Fruit fly (Drosophila melanogaster): ENCODE measurements around the gene not.
A peak's percentile ranks its signal among the peaks of the same experiment; 100 is the strongest.

The not gene

DNA sequence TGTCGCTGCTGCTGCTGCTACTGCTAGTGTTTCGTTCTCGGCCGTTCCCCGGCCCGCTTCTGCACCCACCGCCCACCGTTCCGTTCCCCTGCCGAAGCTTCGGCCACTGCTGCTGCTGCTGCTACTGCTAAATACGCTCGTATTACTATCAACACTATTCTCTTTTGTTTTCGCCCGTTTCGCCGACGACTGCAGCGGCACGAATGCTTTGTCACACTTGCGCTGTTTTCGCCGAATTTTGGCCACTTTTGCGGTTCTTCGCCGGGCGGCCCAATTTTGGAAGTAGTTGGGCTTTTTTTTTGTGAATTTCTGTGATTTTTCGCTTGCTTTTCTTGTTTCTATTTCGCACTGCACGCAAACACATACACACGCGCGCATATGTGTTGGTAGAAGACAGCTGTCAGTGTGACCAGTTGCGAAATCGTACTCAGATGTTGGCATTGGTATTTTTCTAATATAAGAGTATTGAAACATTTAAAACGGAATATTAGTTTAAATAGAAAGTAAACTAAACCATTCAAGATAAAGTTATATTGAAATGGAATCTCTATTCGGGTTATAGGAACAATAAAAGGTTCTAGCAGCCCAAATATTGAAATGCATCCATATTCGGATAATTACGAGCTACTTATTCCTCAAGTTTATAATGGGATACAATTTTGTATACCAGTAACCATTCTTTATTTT lies at the start of gene not:
not (minus strand) TSS at position 395 of the 687 bp plus-strand sequence.
- peak; percentile 41 for TF ChIP-seq CG13204 (GFP tag; optimal IDR thresholded peaks at IDR 0.05)
- no peak for TF ChIP-seq fd96Ca (GFP tag; IDR thresholded peaks at IDR 0.05)
- peak; percentile 20 for TF ChIP-seq CG14655 (GFP tag; optimal IDR thresholded peaks at IDR 0.05)
- no peak for TF ChIP-seq CG32121 (GFP tag; IDR thresholded peaks at IDR 0.05)
- TF ChIP-seq CG9948 (tag; optimal IDR thresholded peaks at IDR 0.05): no peak
- TF ChIP-seq CG17806 (tag; optimal IDR thresholded peaks at IDR 0.05): no peak
- no peak for TF ChIP-seq CG8159 (tag; optimal IDR thresholded peaks at IDR 0.05)
- no peak for TF ChIP-seq rn (GFP tag; IDR thresholded peaks at IDR 0.05)
- TF ChIP-seq CG10348 (GFP tag; IDR thresholded peaks at IDR 0.05): no peak
- TF ChIP-seq Ets98B (GFP tag; IDR thresholded peaks at IDR 0.05): no peak; the same call in 1 of the 2 replicates
- TF ChIP-seq Snoo (tag; optimal IDR thresholded peaks at IDR 0.05): no peak
- 0 out of 2 replicates have a peak, but pooled peaks have one; percentile 5 for TF ChIP-seq CG12605 (GFP tag; IDR thresholded peaks at IDR 0.05)
- TF ChIP-seq CG15710 (tag; optimal IDR thresholded peaks at IDR 0.05): no peak
- TF ChIP-seq CG4496 (GFP tag; IDR thresholded peaks at IDR 0.05): peak; percentile 9; the same call in 1 of the 3 replicates
- TF ChIP-seq D1 (tag; optimal IDR thresholded peaks at IDR 0.05): no peak
- TF ChIP-seq CG8301 (tag; optimal IDR thresholded peaks at IDR 0.05): no peak
- TF ChIP-seq Pif1A (GFP tag; optimal IDR thresholded peaks at IDR 0.05): no peak
- TF ChIP-seq gl (tag; optimal IDR thresholded peaks at IDR 0.05): no peak
- no peak for TF ChIP-seq Pif1B (GFP tag; optimal IDR thresholded peaks at IDR 0.05)
- TF ChIP-seq EcR (GFP tag; optimal IDR thresholded peaks at IDR 0.05): no peak
- TF ChIP-seq CG34367 (tag; optimal IDR thresholded peaks at IDR 0.05): no peak

DNA sequence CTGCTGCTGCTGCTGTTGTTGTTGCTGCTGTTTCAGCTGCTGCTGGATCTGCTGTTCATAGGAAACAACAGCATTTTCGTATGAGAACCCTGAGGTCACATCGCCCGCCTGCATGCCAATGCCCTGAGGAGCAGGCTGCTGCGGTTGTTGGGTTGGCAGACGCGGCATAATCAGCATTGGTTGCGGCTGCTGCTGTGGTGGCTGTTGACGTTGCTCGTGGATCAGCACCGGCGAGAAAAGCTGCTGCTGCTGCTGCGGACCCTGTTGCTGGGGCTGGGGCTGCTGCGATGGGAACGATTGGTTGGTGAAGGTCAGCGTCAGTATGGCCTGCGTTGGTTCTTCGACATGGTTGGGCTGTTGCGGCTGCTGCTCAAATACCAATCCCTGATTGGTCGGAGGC lies 47.9 kb upstream of the not start:
- TF ChIP-seq CG12605 (GFP tag; IDR thresholded peaks at IDR 0.05) (no peak), CG8301 (tag; optimal IDR thresholded peaks at IDR 0.05) (no peak), CG8159 (tag; optimal IDR thresholded peaks at IDR 0.05) (no peak), gl (tag; optimal IDR thresholded peaks at IDR 0.05) (no peak), D1 (tag; optimal IDR thresholded peaks at IDR 0.05) (no peak), fd96Ca (GFP tag; IDR thresholded peaks at IDR 0.05) (no peak), CG13204 (GFP tag; optimal IDR thresholded peaks at IDR 0.05) (no peak), CG10348 (GFP tag; IDR thresholded peaks at IDR 0.05) (no peak), rn (GFP tag; IDR thresholded peaks at IDR 0.05) (no peak), CG4496 (GFP tag; IDR thresholded peaks at IDR 0.05) (no peak), CG9948 (tag; optimal IDR thresholded peaks at IDR 0.05) (no peak), Ets98B (GFP tag; IDR thresholded peaks at IDR 0.05) (no peak), Pif1A (GFP tag; optimal IDR thresholded peaks at IDR 0.05) (no peak), CG34367 (tag; optimal IDR thresholded peaks at IDR 0.05) (no peak), Snoo (tag; optimal IDR thresholded peaks at IDR 0.05) (no peak), Pif1B (GFP tag; optimal IDR thresholded peaks at IDR 0.05) (no peak)

DNA sequence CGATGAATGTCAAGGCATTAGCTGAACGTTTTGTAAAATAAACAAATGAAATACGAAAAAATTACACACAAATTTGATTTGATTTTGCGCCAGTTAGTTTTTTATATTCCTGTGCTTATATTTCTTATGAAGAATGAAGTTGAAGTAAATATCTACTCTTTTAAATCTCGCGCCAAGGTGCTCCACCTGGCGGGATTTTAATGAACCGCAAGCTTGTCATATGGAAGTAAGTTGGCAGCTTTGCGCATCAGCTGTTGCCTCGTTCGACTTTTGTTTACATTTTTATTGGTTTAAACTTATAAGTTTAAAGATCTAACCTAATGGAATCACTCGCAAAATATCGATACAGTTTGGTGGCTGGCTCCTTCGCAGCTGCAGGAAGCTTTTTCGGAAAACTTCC lies 45.2 kb upstream of the not start, which contains the start of gene CG42495:
CG42495 (plus strand) TSS at position 247 of the 400 bp plus-strand sequence.
- peak; percentile 47 for TF ChIP-seq D1 (tag; optimal IDR thresholded peaks at IDR 0.05)
- no peak for TF ChIP-seq EcR (GFP tag; optimal IDR thresholded peaks at IDR 0.05)
- no peak for TF ChIP-seq CG12605 (GFP tag; IDR thresholded peaks at IDR 0.05)

DNA sequence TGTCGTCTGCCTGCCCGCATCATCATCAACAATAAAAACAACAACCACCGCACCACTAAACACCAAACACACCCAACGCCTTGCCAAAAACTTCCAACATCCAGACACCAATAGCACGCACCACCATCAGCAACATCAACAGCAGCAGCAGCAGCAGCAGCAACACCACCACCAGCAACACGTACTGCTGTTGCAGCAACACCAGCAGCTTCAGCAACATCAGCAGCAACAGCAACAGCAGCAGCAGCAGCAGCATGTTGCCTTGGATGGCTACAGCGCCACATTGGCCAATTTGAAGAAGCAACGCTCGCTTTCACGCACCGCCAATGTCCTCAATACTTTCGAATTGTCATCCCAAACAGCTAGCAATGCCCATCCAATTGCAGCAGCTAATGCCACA lies 43.7 kb upstream of the not start:
- no peak for TF ChIP-seq CG15710 (tag; optimal IDR thresholded peaks at IDR 0.05)
- TF ChIP-seq CG32121 (GFP tag; IDR thresholded peaks at IDR 0.05): no peak

DNA sequence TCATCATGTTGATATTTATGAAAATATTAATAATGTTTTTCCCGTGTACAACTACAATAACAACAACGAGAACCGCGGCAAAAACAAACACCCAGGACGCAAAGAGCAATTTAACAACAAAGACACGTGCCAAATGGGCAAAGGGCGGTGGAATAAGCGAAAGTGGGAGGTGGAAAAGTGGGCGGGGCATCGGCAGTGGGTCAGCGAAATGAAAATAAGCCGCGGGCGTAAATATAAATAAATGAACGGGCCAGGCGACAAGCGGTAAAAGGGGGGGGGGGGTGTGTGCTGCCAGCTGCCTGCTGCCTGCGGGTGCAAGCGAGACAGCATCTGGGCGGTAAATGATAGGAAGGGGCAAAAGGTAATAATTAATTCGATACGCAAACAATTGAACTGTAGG lies 31.8 kb upstream of the not start:
- TF ChIP-seq CG9948 (tag; optimal IDR thresholded peaks at IDR 0.05) (no peak), CG10348 (GFP tag; IDR thresholded peaks at IDR 0.05) (no peak), CG15710 (tag; optimal IDR thresholded peaks at IDR 0.05) (no peak), CG12605 (GFP tag; IDR thresholded peaks at IDR 0.05) (no peak), CG8301 (tag; optimal IDR thresholded peaks at IDR 0.05) (no peak), CG14655 (GFP tag; optimal IDR thresholded peaks at IDR 0.05) (no peak), CG8159 (tag; optimal IDR thresholded peaks at IDR 0.05) (no peak), CG32121 (GFP tag; IDR thresholded peaks at IDR 0.05) (no peak), CG34367 (tag; optimal IDR thresholded peaks at IDR 0.05) (no peak), CG13204 (GFP tag; optimal IDR thresholded peaks at IDR 0.05) (no peak), D1 (tag; optimal IDR thresholded peaks at IDR 0.05) (no peak), EcR (GFP tag; optimal IDR thresholded peaks at IDR 0.05) (no peak), gl (tag; optimal IDR thresholded peaks at IDR 0.05) (no peak), Pif1B (GFP tag; optimal IDR thresholded peaks at IDR 0.05) (no peak), Snoo (tag; optimal IDR thresholded peaks at IDR 0.05) (no peak), CG17806 (tag; optimal IDR thresholded peaks at IDR 0.05) (no peak)

DNA sequence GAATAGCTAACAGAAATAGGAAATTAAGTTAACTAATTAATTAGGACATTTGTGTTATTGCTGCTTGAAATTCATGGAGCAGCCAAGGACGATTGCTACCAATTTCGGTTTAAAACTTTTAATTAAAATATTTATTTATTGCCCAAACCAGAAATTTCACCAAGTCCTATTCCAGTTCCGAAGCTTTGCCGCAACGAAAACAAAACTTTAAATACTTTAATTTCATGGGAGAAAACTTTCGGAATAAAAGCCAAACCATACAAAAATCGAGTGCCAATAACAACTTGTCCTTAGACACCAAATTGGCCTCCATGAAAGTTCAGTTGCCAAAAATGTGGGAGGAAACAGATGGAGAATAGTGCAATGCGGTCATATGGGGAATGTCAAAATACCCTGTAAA lies 21.3 kb upstream of the not start:
- TF ChIP-seq Snoo (tag; optimal IDR thresholded peaks at IDR 0.05): no peak
- TF ChIP-seq CG32121 (GFP tag; IDR thresholded peaks at IDR 0.05): no peak
- no peak for TF ChIP-seq EcR (GFP tag; optimal IDR thresholded peaks at IDR 0.05)
- TF ChIP-seq CG4496 (GFP tag; IDR thresholded peaks at IDR 0.05): no peak
- no peak for TF ChIP-seq CG15710 (tag; optimal IDR thresholded peaks at IDR 0.05)
- no peak for TF ChIP-seq CG12605 (GFP tag; IDR thresholded peaks at IDR 0.05)

All from whole organism, pupa.